Worm (Caenorhabditis elegans) whole organism, L1 larva: ENCODE data around the gene Y105C5B.1418.

Experiments used
- C04F5.9 ChIP-seq: sonication (generic microtip); optimal IDR thresholded peaks from 2 replicates; lab custom pipeline; 2016; ENCODE audit warnings: missing genetic modification characterization, missing compliant biosample characterization
- C16A3.4 ChIP-seq: fragments of 150-350 bp; optimal IDR thresholded peaks from 2 replicates; lab custom pipeline; 2014; ENCODE audit warnings: missing biosample characterization, missing genetic modification characterization
- C34B4.2 ChIP-seq: sonication (generic microtip); optimal IDR thresholded peaks from 2 replicates; lab custom pipeline; 2017; ENCODE audit warnings: mild to moderate bottlenecking, missing genetic modification characterization, missing compliant biosample characterization
- F16B12.6 ChIP-seq: fragments of 150-350 bp; optimal IDR thresholded peaks from 2 replicates; lab custom pipeline; 2014; ENCODE audit warnings: missing biosample characterization, missing genetic modification characterization
- blmp-1 ChIP-seq: fragments of 150-350 bp; optimal IDR thresholded peaks from 2 replicates; lab custom pipeline; 2014; ENCODE audit warnings: missing biosample characterization, missing genetic modification characterization
- ceh-8 ChIP-seq: fragments of 200-800 bp; sonication (Bioruptor generic); optimal IDR thresholded peaks from 2 replicates; lab custom pipeline; 2018; ENCODE audit warnings: mild to moderate bottlenecking, missing genetic modification characterization, moderate library complexity, missing compliant biosample characterization
- ceh-82 ChIP-seq, 3 experiments: fragments of 150-350 bp in 1 of 3; sonication (generic microtip) in 2 of 3; optimal IDR thresholded peaks; 2 replicates each; lab custom pipeline; 2014 to 2017; ENCODE audit warnings: missing biosample characterization in 3 of 3, missing genetic modification characterization in 3 of 3
- ceh-90 ChIP-seq: sonication (generic microtip); optimal IDR thresholded peaks from 2 replicates; lab custom pipeline; 2016; ENCODE audit warnings: missing genetic modification characterization, missing compliant biosample characterization
- dsc-1 ChIP-seq: sonication (generic microtip); optimal IDR thresholded peaks from 2 replicates; lab custom pipeline; 2016; ENCODE audit warnings: mild to moderate bottlenecking, missing genetic modification characterization, missing compliant biosample characterization
- efl-3 ChIP-seq: fragments of 200-800 bp; sonication (Bioruptor generic); optimal IDR thresholded peaks from 2 replicates; lab custom pipeline; 2018; ENCODE audit warnings: mild to moderate bottlenecking, missing genetic modification characterization, missing compliant biosample characterization
- egl-27 ChIP-seq, 2 experiments: fragments of 150-350 bp in 1 of 2; sonication (generic microtip); optimal IDR thresholded peaks; 3 replicates each; lab custom pipeline; 2017 to 2018; ENCODE audit warnings: missing biosample characterization in 2 of 2, missing genetic modification characterization in 2 of 2, missing genetic modification reagents in 2 of 2
- fkh-4 ChIP-seq: sonication (generic microtip); optimal IDR thresholded peaks from 2 replicates; lab custom pipeline; 2016; ENCODE audit warnings: missing compliant biosample characterization, missing genetic modification characterization, borderline replicate concordance
- fkh-8 ChIP-seq: sonication (generic microtip); optimal IDR thresholded peaks from 2 replicates; lab custom pipeline; 2016; ENCODE audit warnings: mild to moderate bottlenecking, missing genetic modification characterization, missing compliant biosample characterization
- fos-1 ChIP-seq: fragments of 150-350 bp; optimal IDR thresholded peaks from 2 replicates; lab custom pipeline; 2014; ENCODE audit warnings: missing biosample characterization, missing genetic modification characterization
- grh-1 ChIP-seq: fragments of 200-800 bp; sonication (Bioruptor generic); IDR thresholded peaks from 2 replicates; pipeline ENCODE4 v1.3.6; 2022; ENCODE audit warnings: missing genetic modification reagents, missing genetic modification characterization, missing compliant biosample characterization
- jun-1 ChIP-seq: fragments of 150-350 bp; optimal IDR thresholded peaks from 2 replicates; lab custom pipeline; 2014; ENCODE audit warnings: missing biosample characterization, missing genetic modification reagents, missing genetic modification characterization
- lin-35 ChIP-seq, 2 experiments: fragments of 150-350 bp; optimal IDR thresholded peaks; 2 replicates each; lab custom pipeline; 2014; ENCODE audit warnings: missing biosample characterization in 2 of 2, missing genetic modification characterization in 2 of 2, missing genetic modification reagents in 2 of 2
- lin-39 ChIP-seq: fragments of 150-350 bp; optimal IDR thresholded peaks from 2 replicates; lab custom pipeline; 2014; ENCODE audit warnings: missing biosample characterization, missing genetic modification reagents, missing genetic modification characterization
- lir-3 ChIP-seq: sonication (generic microtip); optimal IDR thresholded peaks from 2 replicates; lab custom pipeline; 2016; ENCODE audit warnings: mild to moderate bottlenecking, missing genetic modification characterization, moderate library complexity, missing compliant biosample characterization; ENCODE audit not compliant: poor library complexity
- lsy-2 ChIP-seq, 2 experiments: fragments of 150-350 bp; optimal IDR thresholded peaks; 2 replicates each; lab custom pipeline; 2014; ENCODE audit warnings: missing biosample characterization in 2 of 2, missing genetic modification characterization in 2 of 2
- mef-2 ChIP-seq: fragments of 150-350 bp; optimal IDR thresholded peaks from 2 replicates; lab custom pipeline; 2014; ENCODE audit warnings: missing biosample characterization, missing genetic modification characterization
- nhr-11 ChIP-seq: fragments of 150-350 bp; optimal IDR thresholded peaks from 2 replicates; lab custom pipeline; 2014; ENCODE audit warnings: missing biosample characterization, missing genetic modification characterization
- nhr-19 ChIP-seq: fragments of 200-800 bp; sonication (Bioruptor generic); conservative IDR thresholded peaks from 2 replicates; pipeline ENCODE4 v1.3.6; 2022; ENCODE audit warnings: missing genetic modification characterization, missing compliant biosample characterization
- nhr-71 ChIP-seq: sonication (generic microtip); optimal IDR thresholded peaks from 2 replicates; lab custom pipeline; 2016; ENCODE audit warnings: mild to moderate bottlenecking, missing genetic modification characterization, moderate library complexity, missing compliant biosample characterization
- nhr-76 ChIP-seq: sonication (generic microtip); optimal IDR thresholded peaks from 2 replicates; lab custom pipeline; 2017; ENCODE audit warnings: missing biosample characterization, missing genetic modification characterization
- nhr-84 ChIP-seq: sonication (generic microtip); optimal IDR thresholded peaks from 2 replicates; lab custom pipeline; 2017; ENCODE audit warnings: missing biosample characterization, missing genetic modification characterization
- nhr-85 ChIP-seq: sonication (generic microtip); peaks from one replicate; lab custom pipeline; 2016; ENCODE audit warnings: missing genetic modification characterization, inconsistent platforms, missing compliant biosample characterization
- nhr-90 ChIP-seq: sonication (generic microtip); optimal IDR thresholded peaks from 2 replicates; lab custom pipeline; 2016; ENCODE audit warnings: mild to moderate bottlenecking, missing genetic modification characterization, missing compliant biosample characterization; ENCODE audit not compliant: poor library complexity
- pax-3 ChIP-seq: fragments of 200-800 bp; sonication (Bioruptor generic); optimal IDR thresholded peaks from 2 replicates; lab custom pipeline; 2018; ENCODE audit warnings: mild to moderate bottlenecking, missing genetic modification characterization, moderate library complexity, missing compliant biosample characterization
- pqm-1 ChIP-seq: sonication (generic microtip); optimal IDR thresholded peaks from 3 replicates; lab custom pipeline; 2017; ENCODE audit warnings: missing biosample characterization, missing genetic modification characterization
- rnt-1 ChIP-seq: sonication (generic microtip); optimal IDR thresholded peaks from 2 replicates; lab custom pipeline; 2016; ENCODE audit warnings: mild to moderate bottlenecking, missing genetic modification characterization, moderate library complexity, missing compliant biosample characterization
- snu-23 ChIP-seq: sonication (generic microtip); optimal IDR thresholded peaks from 2 replicates; lab custom pipeline; 2016; ENCODE audit warnings: missing genetic modification characterization, missing compliant biosample characterization
- sptf-1 ChIP-seq: fragments of 150-350 bp; optimal IDR thresholded peaks from 2 replicates; lab custom pipeline; 2014; ENCODE audit warnings: missing biosample characterization, missing genetic modification characterization
- tlp-1 ChIP-seq: fragments of 150-350 bp; optimal IDR thresholded peaks from 2 replicates; lab custom pipeline; 2014; ENCODE audit warnings: missing biosample characterization, missing genetic modification characterization
- unc-130 ChIP-seq: fragments of 150-350 bp; optimal IDR thresholded peaks from 2 replicates; lab custom pipeline; 2017; ENCODE audit warnings: missing biosample characterization, missing genetic modification characterization, inconsistent platforms
- unc-62 ChIP-seq: fragments of 150-350 bp; optimal IDR thresholded peaks from 2 replicates; lab custom pipeline; 2014; ENCODE audit warnings: missing biosample characterization, missing genetic modification reagents, missing genetic modification characterization
- unc-86 ChIP-seq: sonication (generic microtip); optimal IDR thresholded peaks from 2 replicates; lab custom pipeline; 2016; ENCODE audit warnings: missing genetic modification characterization, missing compliant biosample characterization
- ztf-4 ChIP-seq: fragments of 150-350 bp; optimal IDR thresholded peaks from 2 replicates; lab custom pipeline; 2014; ENCODE audit warnings: missing biosample characterization, missing genetic modification characterization

Y105C5B.1418 gene

DNA sequence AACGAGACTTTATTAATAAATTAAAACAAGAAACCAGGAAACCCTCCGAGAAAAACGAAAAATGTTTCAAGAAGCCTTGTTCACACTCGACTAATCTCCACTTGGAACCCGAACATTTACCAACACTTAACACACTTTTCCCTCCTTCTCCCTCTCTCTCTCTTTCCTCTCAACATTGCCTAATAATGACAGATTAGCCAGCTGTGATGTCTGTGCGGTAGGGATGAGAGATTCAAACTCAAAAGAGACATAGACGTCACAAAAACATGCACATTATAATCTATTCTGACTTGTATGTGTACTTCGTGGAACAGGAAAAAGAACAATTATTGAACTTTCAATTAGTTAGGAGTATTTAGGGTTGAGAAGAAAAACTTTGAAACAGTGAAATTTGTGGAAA is 19.8 kb downstream of the Y105C5B.1418 start:
- peak; percentile 11 for TF ChIP-seq fkh-8
- no peak for TF ChIP-seq nhr-11 (tag; lab: Kevin White, UChicago)
- TF ChIP-seq ceh-8 (GFP tag; lab: Kevin White, UChicago): no peak
- no peak for TF ChIP-seq pqm-1
- no peak for TF ChIP-seq C16A3.4 (tag; lab: Kevin White, UChicago)
- TF ChIP-seq dsc-1: peak; percentile 23
- TF ChIP-seq rnt-1: no peak
- no peak for TF ChIP-seq nhr-85 (tag; lab: Kevin White, UChicago)
- no peak for TF ChIP-seq C34B4.2 (tag; lab: Kevin White, UChicago)
- no peak for TF ChIP-seq lin-39 (tag; lab: Kevin White, UChicago)
- TF ChIP-seq lin-35 (GFP tag; optimal IDR thresholded peaks at IDR 0.05; lab: Kevin White, UChicago): no peak

DNA sequence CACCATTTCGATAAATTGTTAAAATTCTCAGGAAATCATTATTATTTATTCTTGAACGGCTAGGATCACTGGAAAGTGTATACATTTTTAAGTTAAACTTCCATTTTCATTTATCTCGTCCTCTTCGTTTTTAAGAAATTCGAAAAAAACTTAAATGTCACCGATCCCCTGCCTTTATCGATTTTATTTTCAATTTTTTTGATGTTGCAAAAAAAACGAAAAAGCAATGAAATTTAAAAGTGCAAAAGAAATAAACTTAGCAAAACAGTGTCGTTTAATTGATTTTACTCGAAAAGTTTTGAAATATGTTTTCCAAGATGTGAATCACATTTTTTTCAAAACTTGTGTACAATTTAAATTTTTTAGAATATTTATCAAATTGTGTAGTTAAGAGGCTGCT is 26.2 kb downstream of the Y105C5B.1418 start:
- TF ChIP-seq nhr-19 (no peak), fkh-4 (tag; lab: Kevin White, UChicago) (no peak), unc-62 (GFP tag; lab: Kevin White, UChicago) (no peak), pax-3 (no peak), mef-2 (tag; lab: Kevin White, UChicago) (no peak), C04F5.9 (no peak), ztf-4 (no peak)

DNA sequence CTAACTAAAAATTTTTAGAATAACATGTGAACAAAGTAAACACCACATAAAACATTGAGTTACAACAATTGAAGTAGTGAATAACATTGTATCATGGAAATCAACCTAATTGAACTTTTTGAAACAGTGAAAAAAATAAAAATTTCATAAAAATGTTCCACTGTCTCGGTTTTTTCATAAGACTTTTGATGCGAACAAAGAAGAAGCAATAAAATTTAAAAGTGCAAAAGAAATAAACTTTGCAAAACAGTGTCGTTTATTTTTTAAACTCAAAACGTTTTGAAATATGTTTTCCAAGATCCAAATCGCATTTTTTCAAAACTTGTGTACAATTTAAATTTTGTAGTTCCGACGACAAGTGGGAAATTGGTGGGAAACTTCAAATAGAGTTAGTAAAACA is 29.2 kb downstream of the Y105C5B.1418 start:
- TF ChIP-seq tlp-1 (tag; lab: Kevin White, UChicago): no peak
- TF ChIP-seq ceh-90 (tag; lab: Kevin White, UChicago): no peak
- no peak for TF ChIP-seq pqm-1
- TF ChIP-seq egl-27 (tag; optimal IDR thresholded peaks at IDR 0.05; lab: Kevin White, UChicago): no peak
- TF ChIP-seq nhr-84 (tag; lab: Kevin White, UChicago): no peak
- no peak for TF ChIP-seq jun-1 (tag; lab: Kevin White, UChicago)
- TF ChIP-seq C04F5.9: no peak
- TF ChIP-seq, all 84 proteins: peak for 0

DNA sequence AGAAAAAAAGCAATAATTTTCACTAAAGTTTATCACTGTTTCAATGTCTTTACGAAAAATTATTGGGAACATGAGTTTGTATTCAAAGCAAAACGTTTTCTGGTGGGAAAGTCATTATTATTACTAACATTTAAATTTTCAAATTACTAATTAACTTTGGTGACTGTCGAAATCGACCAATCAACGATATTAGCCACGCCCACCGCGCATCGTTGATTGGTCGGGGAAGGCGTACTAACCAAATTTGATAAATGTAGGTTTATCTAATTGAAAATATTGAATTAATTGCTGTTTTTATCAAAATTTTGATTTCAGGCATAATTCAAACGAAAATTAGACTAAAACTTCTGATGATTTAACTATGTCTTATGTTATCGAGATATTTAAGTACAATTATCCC is 30.5 kb downstream of the Y105C5B.1418 start:
- no peak for TF ChIP-seq unc-86 (tag; lab: Kevin White, UChicago)
- no peak for TF ChIP-seq fkh-4 (tag; lab: Kevin White, UChicago)
- no peak for TF ChIP-seq snu-23 (GFP tag; lab: Kevin White, UChicago)
- TF ChIP-seq pqm-1: no peak
- no peak for TF ChIP-seq nhr-84 (tag; lab: Kevin White, UChicago)
- no peak for TF ChIP-seq lsy-2 (tag; optimal IDR thresholded peaks at IDR 0.05; lab: Kevin White, UChicago)
- no peak for TF ChIP-seq sptf-1 (tag; lab: Kevin White, UChicago)
- no peak for TF ChIP-seq efl-3 (GFP tag; lab: Kevin White, UChicago)
- TF ChIP-seq nhr-76 (tag; lab: Kevin White, UChicago): no peak
- no peak for TF ChIP-seq nhr-90 (tag; lab: Kevin White, UChicago)
- TF ChIP-seq lir-3 (tag; lab: Kevin White, UChicago): no peak
- TF ChIP-seq F16B12.6: no peak
- no peak for TF ChIP-seq grh-1 (GFP tag; lab: Robert Waterston, UW)
- TF ChIP-seq unc-130: no peak
- TF ChIP-seq lin-39 (tag; lab: Kevin White, UChicago): no peak
- no peak for TF ChIP-seq nhr-71 (tag; lab: Kevin White, UChicago)
- TF ChIP-seq unc-62 (GFP tag; lab: Kevin White, UChicago): no peak

DNA sequence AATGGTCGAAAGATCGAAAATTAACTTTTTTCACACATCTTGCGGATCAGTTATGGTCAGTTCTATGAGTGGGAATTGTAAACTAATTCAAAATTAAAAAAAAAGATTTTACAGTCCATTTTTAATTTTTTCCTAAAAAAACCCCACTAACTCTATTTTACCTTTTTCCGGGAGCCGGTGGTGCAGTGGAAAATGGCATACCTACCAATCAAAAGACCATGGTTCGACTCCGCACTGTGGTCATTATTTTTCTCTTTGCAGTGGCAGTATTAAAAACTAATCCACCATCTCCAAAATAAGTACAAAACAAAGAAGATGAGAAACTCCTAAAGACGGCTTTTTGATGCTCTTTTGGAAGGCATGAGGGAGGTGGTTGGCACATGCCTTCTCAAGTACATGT is 31.2 kb downstream of the Y105C5B.1418 start:
- TF ChIP-seq fos-1 (tag; lab: Kevin White, UChicago) (no peak), ceh-82 (tag; optimal IDR thresholded peaks at IDR 0.05; lab: Kevin White, UChicago) (no peak), blmp-1 (tag; lab: Kevin White, UChicago) (no peak), nhr-19 (no peak), mef-2 (tag; lab: Kevin White, UChicago) (no peak)
- TF ChIP-seq, all 84 proteins: peak for 0
